Worm (Caenorhabditis elegans) whole organism, L3 larva: Measurements from ENCODE around the gene dmd-7.

Experiments used
- egl-27 ChIP-seq: sonication (generic microtip); optimal IDR thresholded peaks from 4 replicates; lab custom pipeline; 2017; ENCODE audit warnings: missing biosample characterization, missing genetic modification reagents, missing genetic modification characterization
- jun-1 ChIP-seq: fragments of 150-350 bp; optimal IDR thresholded peaks from 2 replicates; lab custom pipeline; 2014; ENCODE audit warnings: missing biosample characterization, missing genetic modification reagents, missing genetic modification characterization
- lin-39 ChIP-seq: fragments of 150-350 bp; optimal IDR thresholded peaks from 2 replicates; lab custom pipeline; 2018; ENCODE audit warnings: missing biosample characterization, missing genetic modification reagents, missing genetic modification characterization
- lsy-12 ChIP-seq: sonication (generic microtip); optimal IDR thresholded peaks from 2 replicates; lab custom pipeline; 2016; ENCODE audit warnings: mild to moderate bottlenecking, missing genetic modification characterization, missing compliant biosample characterization
- nhr-237 ChIP-seq: fragments of 150-350 bp; optimal IDR thresholded peaks from 2 replicates; lab custom pipeline; 2014; ENCODE audit warnings: missing biosample characterization, missing genetic modification characterization
- skn-1 ChIP-seq: fragments of 150-350 bp; optimal IDR thresholded peaks from 2 replicates; lab custom pipeline; 2014; ENCODE audit warnings: missing biosample characterization, missing genetic modification characterization
- unc-62 ChIP-seq: fragments of 150-350 bp; sonication (generic microtip); optimal IDR thresholded peaks from 4 replicates; lab custom pipeline; 2014; ENCODE audit warnings: missing biosample characterization, missing genetic modification reagents, missing genetic modification characterization
- zag-1 ChIP-seq: fragments of 150-350 bp; optimal IDR thresholded peaks from 2 replicates; lab custom pipeline; 2014; ENCODE audit warnings: missing biosample characterization, missing genetic modification characterization
- ztf-11 ChIP-seq: fragments of 150-350 bp; optimal IDR thresholded peaks from 2 replicates; lab custom pipeline; 2014; ENCODE audit warnings: missing biosample characterization, missing genetic modification characterization

- TF ChIP-seq zag-1 (tag; lab: Kevin White, UChicago) (no peak), egl-27 (no peak), jun-1 (tag; lab: Kevin White, UChicago) (no peak), skn-1 (tag; lab: Kevin White, UChicago) (no peak), ztf-11 (tag; lab: Kevin White, UChicago) (no peak), lsy-12 (tag; lab: Kevin White, UChicago) (no peak), lin-39 (tag; lab: Kevin White, UChicago) (no peak), nhr-237 (no peak), unc-62 (GFP tag; lab: Kevin White, UChicago) (no peak)
Observed at ce11 chrV:6249135-6249534, 2.4 kb downstream of the dmd-7 start.
